4 fruit fly cellular contexts compared by ENCODE assay signal in genomic region chr2L:5507823-5508438, dm6.
TF ChIP-seq lines count a peak whose summit lies in the region.

No protein-coding gene starts in this region.

- TF ChIP-seq CTCF in whole organism, embryonic (GFP tag; optimal IDR thresholded peaks at IDR 0.05; lab: Kevin White, UChicago) = no peak

TF ChIP-seq in whole organism, embryonic, 481 proteins besides CTCF, POLR2A, EP300 and RAD21:
- TF ChIP-seq CG34422 (GFP tag; IDR thresholded peaks at IDR 0.05; lab: Robert Waterston, UW) = no peak
- no peak for TF ChIP-seq tin (GFP tag; optimal IDR thresholded peaks at IDR 0.05; lab: Kevin White, UChicago)
- no peak for TF ChIP-seq CG10979 (tag; optimal IDR thresholded peaks at IDR 0.05; lab: Kevin White, UChicago)
- TF ChIP-seq Nf-YB (GFP tag; optimal IDR thresholded peaks at IDR 0.05; lab: Kevin White, UChicago) = peak; percentile 60
- TF ChIP-seq gsb-n (tag; optimal IDR thresholded peaks at IDR 0.05; lab: Kevin White, UChicago) = peak; percentile 38
- no peak for TF ChIP-seq Ets97D (GFP tag; optimal IDR thresholded peaks at IDR 0.05; lab: Kevin White, UChicago)
- TF ChIP-seq grn (GFP tag; optimal IDR thresholded peaks at IDR 0.05; lab: Kevin White, UChicago) = no peak
- TF ChIP-seq sisA (GFP tag; IDR thresholded peaks at IDR 0.05; lab: Robert Waterston, UW) = 0 out of 2 replicates have a peak, but pooled peaks have one; percentile 20
- TF ChIP-seq CG12744 (GFP tag; optimal IDR thresholded peaks at IDR 0.05; lab: Kevin White, UChicago) = no peak
- TF ChIP-seq Nf-YC (tag; optimal IDR thresholded peaks at IDR 0.05; lab: Kevin White, UChicago) = peak; percentile 59
- peak; percentile 69 for TF ChIP-seq sens (GFP tag; lab: Kevin White, UChicago)
- TF ChIP-seq ewg (GFP tag; optimal IDR thresholded peaks at IDR 0.05; lab: Kevin White, UChicago) = peak; percentile 30
- TF ChIP-seq CG12071 (GFP tag; optimal IDR thresholded peaks at IDR 0.05; lab: Kevin White, UChicago) = no peak
- no peak for TF ChIP-seq slou (GFP tag; optimal IDR thresholded peaks at IDR 0.05; lab: Kevin White, UChicago)
- TF ChIP-seq Ptx1 (GFP tag; IDR thresholded peaks at IDR 0.05; lab: Robert Waterston, UW) = 0 out of 2 replicates have a peak, but pooled peaks have one; percentile 12
- TF ChIP-seq Med (GFP tag; lab: Kevin White, UChicago) = no peak
- no peak for TF ChIP-seq ase (GFP tag; IDR thresholded peaks at IDR 0.05; lab: Robert Waterston, UW)
- TF ChIP-seq CG10366 (GFP tag; IDR thresholded peaks at IDR 0.05; lab: Robert Waterston, UW) = no peak
- no peak for TF ChIP-seq Vsx1 (GFP tag; optimal IDR thresholded peaks at IDR 0.05; lab: Kevin White, UChicago)

TF ChIP-seq in whole organism, prepupa, 60 proteins besides CTCF, POLR2A, EP300 and RAD21:
- TF ChIP-seq fd59A (GFP tag; optimal IDR thresholded peaks at IDR 0.05; lab: Kevin White, UChicago) (peak; percentile 16), svp (GFP tag; lab: Kevin White, UChicago) (peak; percentile 78), CG6808 (GFP tag; optimal IDR thresholded peaks at IDR 0.05; lab: Kevin White, UChicago) (peak; percentile 25), Smox (GFP tag; optimal IDR thresholded peaks at IDR 0.05; lab: Kevin White, UChicago) (peak; percentile 12), eg (GFP tag; IDR thresholded peaks at IDR 0.05; lab: Robert Waterston, UW) (no peak), achi (GFP tag; optimal IDR thresholded peaks at IDR 0.05; lab: Kevin White, UChicago) (no peak), fd85E (GFP tag; optimal IDR thresholded peaks at IDR 0.05; lab: Kevin White, UChicago) (no peak), Blimp-1 (GFP tag; optimal IDR thresholded peaks at IDR 0.05; lab: Kevin White, UChicago) (no peak), CG10669 (GFP tag; optimal IDR thresholded peaks at IDR 0.05; lab: Kevin White, UChicago) (peak; percentile 28), topi (GFP tag; optimal IDR thresholded peaks at IDR 0.05; lab: Kevin White, UChicago) (no peak), CG8119 (GFP tag; IDR thresholded peaks at IDR 0.05; lab: Robert Waterston, UW) (no peak), esn (GFP tag; optimal IDR thresholded peaks at IDR 0.05; lab: Kevin White, UChicago) (peak; percentile 20), Eip78C (GFP tag; lab: Kevin White, UChicago) (peak; percentile 70), Hr39 (GFP tag; optimal IDR thresholded peaks at IDR 0.05; lab: Kevin White, UChicago) (peak; percentile 10), spab (GFP tag; optimal IDR thresholded peaks at IDR 0.05; lab: Kevin White, UChicago) (peak; percentile 1), CG6163 (GFP tag; IDR thresholded peaks at IDR 0.05; lab: Robert Waterston, UW) (peak; percentile 47; the same call in 1 of the 3 replicates), Sox15 (GFP tag; optimal IDR thresholded peaks at IDR 0.05; lab: Kevin White, UChicago) (no peak), dsx (GFP tag; optimal IDR thresholded peaks at IDR 0.05; lab: Kevin White, UChicago; ENCODE audit: poor library complexity, severe bottlenecking) (peak; percentile 4), lz (GFP tag; optimal IDR thresholded peaks at IDR 0.05; lab: Kevin White, UChicago) (peak; percentile 27), Eip75B (GFP tag; optimal IDR thresholded peaks at IDR 0.05; lab: Kevin White, UChicago) (peak; percentile 66), CG15336 (GFP tag; IDR thresholded peaks at IDR 0.05; lab: Robert Waterston, UW) (no peak), Ets96B (tag; optimal IDR thresholded peaks at IDR 0.05; lab: Kevin White, UChicago) (peak; percentile 39), CG31627 (GFP tag; optimal IDR thresholded peaks at IDR 0.05; lab: Kevin White, UChicago) (no peak), CG6276 (GFP tag; optimal IDR thresholded peaks at IDR 0.05; lab: Kevin White, UChicago) (no peak), CG7368 (GFP tag; optimal IDR thresholded peaks at IDR 0.05; lab: Kevin White, UChicago) (peak; percentile 7), cyc (GFP tag; optimal IDR thresholded peaks at IDR 0.05; lab: Kevin White, UChicago) (peak; percentile 11)
TF ChIP-seq in whole organism, prepupa: peak in this region for 16.

TF ChIP-seq in whole organism, pupa, 21 proteins besides CTCF, POLR2A, EP300 and RAD21:
- peak; percentile 3 for TF ChIP-seq Snoo (tag; optimal IDR thresholded peaks at IDR 0.05; lab: Kevin White, UChicago)
- peak; percentile 54 for TF ChIP-seq Pif1A (GFP tag; optimal IDR thresholded peaks at IDR 0.05; lab: Kevin White, UChicago)
- peak; percentile 36 for TF ChIP-seq CG8159 (tag; optimal IDR thresholded peaks at IDR 0.05; lab: Kevin White, UChicago)
- TF ChIP-seq rn (GFP tag; IDR thresholded peaks at IDR 0.05; lab: Robert Waterston, UW) = no peak
- peak; percentile 5 for TF ChIP-seq CG34367 (tag; optimal IDR thresholded peaks at IDR 0.05; lab: Kevin White, UChicago)
- peak; percentile 8 for TF ChIP-seq CG9948 (tag; optimal IDR thresholded peaks at IDR 0.05; lab: Kevin White, UChicago)
- TF ChIP-seq fd96Ca (GFP tag; IDR thresholded peaks at IDR 0.05; lab: Robert Waterston, UW) = peak; percentile 29; the same call in 1 of the 3 replicates
- no peak for TF ChIP-seq EcR (GFP tag; optimal IDR thresholded peaks at IDR 0.05; lab: Kevin White, UChicago)
- peak; percentile 2 for TF ChIP-seq CG17806 (tag; optimal IDR thresholded peaks at IDR 0.05; lab: Kevin White, UChicago)

TF ChIP-seq in whole organism, wandering third instar larva, 38 proteins besides CTCF, POLR2A, EP300 and RAD21:
- TF ChIP-seq sage (GFP tag; optimal IDR thresholded peaks at IDR 0.05; lab: Kevin White, UChicago) (no peak), pan (optimal IDR thresholded peaks at IDR 0.05; lab: Kevin White, UChicago) (no peak), dmrt93B (GFP tag; optimal IDR thresholded peaks at IDR 0.05; lab: Kevin White, UChicago) (no peak), GATAd (GFP tag; optimal IDR thresholded peaks at IDR 0.05; lab: Kevin White, UChicago) (no peak), CrebA (GFP tag; optimal IDR thresholded peaks at IDR 0.05; lab: Kevin White, UChicago; ENCODE audit: borderline replicate concordance) (no peak), HLH106 (tag; optimal IDR thresholded peaks at IDR 0.05; lab: Kevin White, UChicago) (peak; percentile 16), Sp1 (GFP tag; optimal IDR thresholded peaks at IDR 0.05; lab: Kevin White, UChicago) (no peak), foxo (GFP tag; optimal IDR thresholded peaks at IDR 0.05; lab: Kevin White, UChicago) (peak in 1 of 2 experiments; percentile 64), br (GFP tag; optimal IDR thresholded peaks at IDR 0.05; lab: Kevin White, UChicago) (no peak), Hr78 (GFP tag; optimal IDR thresholded peaks at IDR 0.05; lab: Kevin White, UChicago) (no peak)

Comparison
In these comparisons a context has a peak if more than half of its experiments do, and no peak if none do; other contexts are left out.
1. Of the 7 proteins assayed by ChIP-seq in both whole organism, embryonic and whole organism, prepupa: peak only in whole organism, embryonic: none; only in whole organism, prepupa: Hr39; in both: none; in neither: 6.